Worm (Caenorhabditis elegans) whole organism, L1 larva: ENCODE measurements around the gene Y37E11AL.1.
A peak's percentile ranks its signal among the peaks of the same experiment; 100 is the strongest.

ENCODE experiments used
- C16A3.4 ChIP-seq: fragments of 150-350 bp; optimal IDR thresholded peaks from 2 replicates; lab custom pipeline; 2014; ENCODE audit warnings: missing biosample characterization, missing genetic modification characterization
- F16B12.6 ChIP-seq: fragments of 150-350 bp; optimal IDR thresholded peaks from 2 replicates; lab custom pipeline; 2014; ENCODE audit warnings: missing biosample characterization, missing genetic modification characterization
- Y116A8C.19 ChIP-seq: sonication (generic microtip); optimal IDR thresholded peaks from 2 replicates; lab custom pipeline; 2016; ENCODE audit warnings: missing compliant biosample characterization, missing genetic modification characterization, borderline replicate concordance
- alr-1 ChIP-seq: fragments of 200-800 bp; sonication (Bioruptor generic); optimal IDR thresholded peaks from 2 replicates; lab custom pipeline; 2018; ENCODE audit warnings: borderline replicate concordance, mild to moderate bottlenecking, missing genetic modification characterization, missing compliant biosample characterization
- aly-2 ChIP-seq: fragments of 150-350 bp; optimal IDR thresholded peaks from 2 replicates; lab custom pipeline; 2014; ENCODE audit warnings: missing biosample characterization, missing genetic modification characterization
- ceh-63 ChIP-seq: fragments of 200-800 bp; sonication (Bioruptor generic); optimal IDR thresholded peaks from 2 replicates; lab custom pipeline; 2018; ENCODE audit warnings: mild to moderate bottlenecking, missing genetic modification characterization, missing compliant biosample characterization
- ceh-82 ChIP-seq, 3 experiments: fragments of 150-350 bp in 1 of 3; sonication (generic microtip) in 2 of 3; optimal IDR thresholded peaks; 2 replicates each; lab custom pipeline; 2014 to 2017; ENCODE audit warnings: missing biosample characterization in 3 of 3, missing genetic modification characterization in 3 of 3
- ceh-88 ChIP-seq: fragments of 200-800 bp; sonication (Bioruptor generic); IDR thresholded peaks from 2 replicates; pipeline ENCODE4 v1.3.6; 2022; ENCODE audit warnings: missing genetic modification characterization, missing compliant biosample characterization
- dsc-1 ChIP-seq: sonication (generic microtip); optimal IDR thresholded peaks from 2 replicates; lab custom pipeline; 2016; ENCODE audit warnings: mild to moderate bottlenecking, missing genetic modification characterization, missing compliant biosample characterization
- efl-1 ChIP-seq, 4 experiments: fragments of 150-350 bp; optimal IDR thresholded peaks in 3 of 4; peaks in 1 of 4; 1 replicate in 1 of 4; 2 replicates in 3 of 4; lab custom pipeline; 2014; ENCODE audit warnings: missing biosample characterization in 2 of 4, missing genetic modification characterization in 2 of 4, missing genetic modification reagents in 2 of 4
- egl-13 ChIP-seq: sonication (generic microtip); optimal IDR thresholded peaks from 2 replicates; lab custom pipeline; 2016; ENCODE audit warnings: missing genotype, missing genetic modification reagents, missing genetic modification characterization, missing compliant biosample characterization
- egl-27 ChIP-seq, 2 experiments: fragments of 150-350 bp in 1 of 2; sonication (generic microtip); optimal IDR thresholded peaks; 3 replicates each; lab custom pipeline; 2017 to 2018; ENCODE audit warnings: missing biosample characterization in 2 of 2, missing genetic modification characterization in 2 of 2, missing genetic modification reagents in 2 of 2
- elt-2 ChIP-seq: sonication (generic microtip); optimal IDR thresholded peaks from 2 replicates; lab custom pipeline; 2016; ENCODE audit warnings: missing genetic modification characterization, mild to moderate bottlenecking, inconsistent platforms, missing compliant biosample characterization, missing genetic modification reagents
- fkh-4 ChIP-seq: sonication (generic microtip); optimal IDR thresholded peaks from 2 replicates; lab custom pipeline; 2016; ENCODE audit warnings: missing compliant biosample characterization, missing genetic modification characterization, borderline replicate concordance
- fkh-8 ChIP-seq: sonication (generic microtip); optimal IDR thresholded peaks from 2 replicates; lab custom pipeline; 2016; ENCODE audit warnings: mild to moderate bottlenecking, missing genetic modification characterization, missing compliant biosample characterization
- hpl-2 ChIP-seq: fragments of 150-350 bp; optimal IDR thresholded peaks from 2 replicates; lab custom pipeline; 2014; ENCODE audit warnings: missing biosample characterization, missing genetic modification reagents, missing genetic modification characterization
- irx-1 ChIP-seq: sonication (generic microtip); optimal IDR thresholded peaks from 2 replicates; lab custom pipeline; 2016; ENCODE audit warnings: missing genetic modification characterization, missing compliant biosample characterization
- lin-13 ChIP-seq: fragments of 150-350 bp; optimal IDR thresholded peaks from 2 replicates; lab custom pipeline; 2014; ENCODE audit warnings: missing biosample characterization, missing genetic modification reagents, missing genetic modification characterization
- lin-15B ChIP-seq: fragments of 150-350 bp; sonication (generic microtip); optimal IDR thresholded peaks from 3 replicates; lab custom pipeline; 2014; ENCODE audit warnings: missing biosample characterization, missing genetic modification characterization
- lin-39 ChIP-seq: fragments of 150-350 bp; optimal IDR thresholded peaks from 2 replicates; lab custom pipeline; 2014; ENCODE audit warnings: missing biosample characterization, missing genetic modification reagents, missing genetic modification characterization
- lsy-2 ChIP-seq, 2 experiments: fragments of 150-350 bp; optimal IDR thresholded peaks; 2 replicates each; lab custom pipeline; 2014; ENCODE audit warnings: missing biosample characterization in 2 of 2, missing genetic modification characterization in 2 of 2
- mab-9 ChIP-seq: fragments of 200-800 bp; sonication (Bioruptor generic); IDR thresholded peaks from 2 replicates; pipeline ENCODE4 v1.3.6; 2022; ENCODE audit warnings: missing genetic modification reagents, missing genetic modification characterization, missing compliant biosample characterization
- mdl-1 ChIP-seq, 2 experiments: fragments of 150-350 bp; optimal IDR thresholded peaks; 2 replicates each; lab custom pipeline; 2014 to 2017; ENCODE audit warnings: missing biosample characterization in 2 of 2, missing genetic modification characterization in 2 of 2, inconsistent platforms in 1 of 2
- mef-2 ChIP-seq: fragments of 150-350 bp; optimal IDR thresholded peaks from 2 replicates; lab custom pipeline; 2014; ENCODE audit warnings: missing biosample characterization, missing genetic modification characterization
- nhr-12 ChIP-seq: sonication (generic microtip); optimal IDR thresholded peaks from 2 replicates; lab custom pipeline; 2017; ENCODE audit warnings: missing biosample characterization, missing genetic modification characterization
- nhr-19 ChIP-seq: fragments of 200-800 bp; sonication (Bioruptor generic); conservative IDR thresholded peaks from 2 replicates; pipeline ENCODE4 v1.3.6; 2022; ENCODE audit warnings: missing genetic modification characterization, missing compliant biosample characterization
- nhr-237 ChIP-seq: fragments of 150-350 bp; optimal IDR thresholded peaks from 2 replicates; lab custom pipeline; 2014; ENCODE audit warnings: missing biosample characterization, missing genetic modification characterization
- nhr-71 ChIP-seq: sonication (generic microtip); optimal IDR thresholded peaks from 2 replicates; lab custom pipeline; 2016; ENCODE audit warnings: mild to moderate bottlenecking, missing genetic modification characterization, moderate library complexity, missing compliant biosample characterization
- nhr-76 ChIP-seq: sonication (generic microtip); optimal IDR thresholded peaks from 2 replicates; lab custom pipeline; 2017; ENCODE audit warnings: missing biosample characterization, missing genetic modification characterization
- nhr-85 ChIP-seq: sonication (generic microtip); peaks from one replicate; lab custom pipeline; 2016; ENCODE audit warnings: missing genetic modification characterization, inconsistent platforms, missing compliant biosample characterization
- nhr-90 ChIP-seq: sonication (generic microtip); optimal IDR thresholded peaks from 2 replicates; lab custom pipeline; 2016; ENCODE audit warnings: mild to moderate bottlenecking, missing genetic modification characterization, missing compliant biosample characterization; ENCODE audit not compliant: poor library complexity
- pag-3 ChIP-seq: sonication (generic microtip); optimal IDR thresholded peaks from 2 replicates; lab custom pipeline; 2017; ENCODE audit warnings: missing genetic modification characterization, mild to moderate bottlenecking, missing compliant biosample characterization, antibody characterized with exemption, borderline replicate concordance; ENCODE audit not compliant: insufficient read depth
- pax-3 ChIP-seq: fragments of 200-800 bp; sonication (Bioruptor generic); optimal IDR thresholded peaks from 2 replicates; lab custom pipeline; 2018; ENCODE audit warnings: mild to moderate bottlenecking, missing genetic modification characterization, moderate library complexity, missing compliant biosample characterization
- skn-1 ChIP-seq: fragments of 150-350 bp; optimal IDR thresholded peaks from 2 replicates; lab custom pipeline; 2014; ENCODE audit warnings: missing biosample characterization, missing genetic modification characterization
- tbx-2 ChIP-seq: sonication (generic microtip); optimal IDR thresholded peaks from 2 replicates; lab custom pipeline; 2016; ENCODE audit warnings: missing genetic modification characterization, missing compliant biosample characterization
- unc-130 ChIP-seq: fragments of 150-350 bp; optimal IDR thresholded peaks from 2 replicates; lab custom pipeline; 2017; ENCODE audit warnings: missing biosample characterization, missing genetic modification characterization, inconsistent platforms
- unc-30 ChIP-seq: sonication (generic microtip); optimal IDR thresholded peaks from 2 replicates; lab custom pipeline; 2017; ENCODE audit warnings: missing biosample characterization, missing genetic modification characterization
- unc-98 ChIP-seq: fragments of 200-800 bp; sonication (Bioruptor generic); IDR thresholded peaks from 2 replicates; pipeline ENCODE4 v1.3.6; 2022; ENCODE audit warnings: missing genetic modification characterization, missing compliant biosample characterization
- zag-1 ChIP-seq: fragments of 150-350 bp; optimal IDR thresholded peaks from 2 replicates; lab custom pipeline; 2014; ENCODE audit warnings: missing biosample characterization, missing genetic modification characterization
- zip-4 ChIP-seq: fragments of 200-800 bp; sonication (Bioruptor generic); optimal IDR thresholded peaks from 2 replicates; lab custom pipeline; 2018; ENCODE audit warnings: mild to moderate bottlenecking, missing genetic modification characterization, moderate library complexity, missing compliant biosample characterization
- ztf-11 ChIP-seq, 2 experiments: sonication (generic microtip); optimal IDR thresholded peaks; 2 replicates each; lab custom pipeline; 2016 to 2017; ENCODE audit warnings: missing genetic modification characterization in 2 of 2, missing biosample characterization in 1 of 2, missing compliant biosample characterization in 1 of 2

Y37E11AL.1 gene

ce11 chrIV:3694638-3695037 lies 14.7 kb upstream of the Y37E11AL.1 start, which contains the start of the genes taf-6.2 and Y37E11AL.3 (continued):
- no peak for TF ChIP-seq nhr-237 (tag; lab: Kevin White, UChicago)
- TF ChIP-seq egl-13 (tag; lab: Kevin White, UChicago), result no peak
- TF ChIP-seq ceh-88 (GFP tag; lab: Robert Waterston, UW), result no peak
- peak; percentile 43 for TF ChIP-seq nhr-85
- peak; percentile 52 for TF ChIP-seq F16B12.6 (tag; lab: Kevin White, UChicago)
- no peak for TF ChIP-seq alr-1 (tag; lab: Kevin White, UChicago)
- TF ChIP-seq aly-2 (tag; lab: Kevin White, UChicago), result no peak
- no peak for TF ChIP-seq unc-30
- peak; percentile 0 to 69 (median 60) for TF ChIP-seq ceh-82 (tag; optimal IDR thresholded peaks at IDR 0.05; lab: Kevin White, UChicago)
- no peak for TF ChIP-seq lin-13 (GFP tag; lab: Kevin White, UChicago)
- no peak for TF ChIP-seq elt-2 (tag; lab: Kevin White, UChicago)
- TF ChIP-seq zag-1 (tag; lab: Kevin White, UChicago), result no peak
- no peak for TF ChIP-seq pax-3 (tag; lab: Kevin White, UChicago)
- TF ChIP-seq mef-2, result no peak
- TF ChIP-seq ceh-63 (GFP tag; lab: Kevin White, UChicago), result no peak
- TF ChIP-seq ztf-11 (tag; optimal IDR thresholded peaks at IDR 0.05; lab: Kevin White, UChicago), result no peak
- peak; percentile 88 to 93 for TF ChIP-seq efl-1 (optimal IDR thresholded peaks at IDR 0.05; lab: Kevin White, UChicago)
- peak; percentile 93 to 99 for TF ChIP-seq efl-1 (GFP tag; optimal IDR thresholded peaks at IDR 0.05 in 1 of 2; lab: Kevin White, UChicago)
- TF ChIP-seq mdl-1 (tag; optimal IDR thresholded peaks at IDR 0.05; lab: Kevin White, UChicago), result peak in 1 of 2 experiments; percentile 28
- no peak; the same call in 1 of the 2 replicates for TF ChIP-seq nhr-19 (GFP tag; lab: Robert Waterston, UW)
- TF ChIP-seq dsc-1, result peak; percentile 62
- peak; percentile 41 for TF ChIP-seq irx-1 (tag; lab: Kevin White, UChicago)
- TF ChIP-seq fkh-4 (tag; lab: Kevin White, UChicago), result peak; percentile 12
- no peak for TF ChIP-seq lin-39 (tag; lab: Kevin White, UChicago)
- peak; percentile 68 to 83 for TF ChIP-seq lsy-2 (tag; optimal IDR thresholded peaks at IDR 0.05; lab: Kevin White, UChicago)
- TF ChIP-seq zip-4 (GFP tag; lab: Kevin White, UChicago), result no peak
- TF ChIP-seq tbx-2 (tag; lab: Kevin White, UChicago), result peak; percentile 58
- TF ChIP-seq lin-15B, result peak; percentile 64
- peak; percentile 77 for TF ChIP-seq C16A3.4 (tag; lab: Kevin White, UChicago)
- TF ChIP-seq nhr-90 (tag; lab: Kevin White, UChicago), result peak; percentile 41
- no peak for TF ChIP-seq hpl-2 (GFP tag; lab: Kevin White, UChicago)
- TF ChIP-seq mab-9 (GFP tag; lab: Robert Waterston, UW), result no peak
- TF ChIP-seq nhr-12 (tag; lab: Kevin White, UChicago), result no peak
- TF ChIP-seq, all 84 proteins: peak for 27

- no peak for TF ChIP-seq unc-130 (tag; lab: Kevin White, UChicago)
- no peak for TF ChIP-seq egl-27 (tag; optimal IDR thresholded peaks at IDR 0.05; lab: Kevin White, UChicago)
- TF ChIP-seq skn-1 (tag; lab: Kevin White, UChicago), result no peak
- no peak for TF ChIP-seq fkh-8 (tag; lab: Kevin White, UChicago)
- no peak for TF ChIP-seq nhr-19 (GFP tag; lab: Robert Waterston, UW)
- TF ChIP-seq nhr-71, result no peak
- TF ChIP-seq nhr-76, result no peak
- TF ChIP-seq unc-98 (GFP tag; lab: Robert Waterston, UW), result no peak
- no peak for TF ChIP-seq ceh-82 (tag; optimal IDR thresholded peaks at IDR 0.05; lab: Kevin White, UChicago)
- no peak for TF ChIP-seq zip-4 (GFP tag; lab: Kevin White, UChicago)
- TF ChIP-seq ceh-63 (GFP tag; lab: Kevin White, UChicago), result no peak
- no peak for TF ChIP-seq lin-15B
- no peak for TF ChIP-seq Y116A8C.19
- TF ChIP-seq pag-3 (tag; lab: Kevin White, UChicago), result no peak
- TF ChIP-seq zag-1 (tag; lab: Kevin White, UChicago), result no peak
- no peak for TF ChIP-seq lin-13 (GFP tag; lab: Kevin White, UChicago)
- TF ChIP-seq pax-3 (tag; lab: Kevin White, UChicago), result no peak
- no peak for TF ChIP-seq irx-1 (tag; lab: Kevin White, UChicago)
- TF ChIP-seq, all 84 proteins: peak for 0
Measured at ce11 chrIV:3698201-3698600, 11.1 kb upstream of the Y37E11AL.1 start, which contains the start of gene Y37E11AL.2. Gene Y37E11AL.2 (plus strand): TSS chrIV:3698501.
